Worm (Caenorhabditis elegans) whole organism, midembryonic: ENCODE measurements around the gene ttr-2.

Experiments used
- T22C8.4 ChIP-seq: fragments of 200-800 bp; sonication (Bioruptor generic); IDR thresholded peaks from 2 replicates; pipeline ENCODE4 v1.3.6; 2022; ENCODE audit warnings: missing genetic modification characterization, missing compliant biosample characterization
- cog-1 ChIP-seq: sonication (generic microtip); optimal IDR thresholded peaks from 2 replicates; lab custom pipeline; 2016; ENCODE audit warnings: missing genetic modification characterization, missing compliant biosample characterization
- flt-1 ChIP-seq: fragments of 200-800 bp; sonication (Bioruptor generic); IDR thresholded peaks from 2 replicates; pipeline ENCODE4 v1.3.6; 2022; ENCODE audit warnings: missing genetic modification characterization, missing compliant biosample characterization
- klf-2 ChIP-seq: fragments of 200-800 bp; sonication (Bioruptor generic); conservative IDR thresholded peaks from 2 replicates; pipeline ENCODE4 v1.3.6; 2022; ENCODE audit warnings: missing genetic modification reagents, missing genetic modification characterization, missing compliant biosample characterization
- med-1 ChIP-seq: sonication (generic microtip); optimal IDR thresholded peaks from 2 replicates; lab custom pipeline; 2017; ENCODE audit warnings: missing genetic modification characterization, mild to moderate bottlenecking, missing compliant biosample characterization, antibody characterized with exemption, missing genetic modification reagents; ENCODE audit not compliant: insufficient read depth
- ref-1 ChIP-seq: fragments of 200-800 bp; sonication (Bioruptor generic); conservative IDR thresholded peaks from 2 replicates; pipeline ENCODE4 v1.3.6; 2022; ENCODE audit warnings: missing genetic modification reagents, missing genetic modification characterization, missing compliant biosample characterization
- tab-1 ChIP-seq: fragments of 200-800 bp; sonication (Bioruptor generic); IDR thresholded peaks from 2 replicates; pipeline ENCODE4 v1.3.6; 2022; ENCODE audit warnings: missing genetic modification characterization, missing compliant biosample characterization
- ztf-23 ChIP-seq: fragments of 200-800 bp; sonication (Bioruptor generic); IDR thresholded peaks from 2 replicates; pipeline ENCODE4 v1.3.6; 2022; ENCODE audit warnings: missing genetic modification reagents, missing genetic modification characterization, missing compliant biosample characterization
- ztf-29 ChIP-seq: fragments of 200-800 bp; sonication (Bioruptor generic); IDR thresholded peaks from 2 replicates; pipeline ENCODE4 v1.3.6; 2022; ENCODE audit warnings: missing genetic modification reagents, missing genetic modification characterization, missing compliant biosample characterization

Gene ttr-2

ce11 chrIII:9927378-9927777, at the start of gene ttr-2:
Gene ttr-2 (plus strand): TSS chrIII:9927769.
- no peak for TF ChIP-seq ztf-29 (GFP tag; lab: Robert Waterston, UW)
- TF ChIP-seq ref-1 (GFP tag; lab: Robert Waterston, UW) = no peak
- no peak for TF ChIP-seq ztf-23
- TF ChIP-seq T22C8.4 = no peak
- TF ChIP-seq med-1 (GFP tag; lab: Kevin White, UChicago) = no peak
- TF ChIP-seq flt-1 (GFP tag; lab: Robert Waterston, UW) = no peak
- no peak for TF ChIP-seq cog-1
- no peak for TF ChIP-seq klf-2 (GFP tag; lab: Robert Waterston, UW)
- no peak for TF ChIP-seq tab-1 (GFP tag; lab: Robert Waterston, UW)

DNA sequence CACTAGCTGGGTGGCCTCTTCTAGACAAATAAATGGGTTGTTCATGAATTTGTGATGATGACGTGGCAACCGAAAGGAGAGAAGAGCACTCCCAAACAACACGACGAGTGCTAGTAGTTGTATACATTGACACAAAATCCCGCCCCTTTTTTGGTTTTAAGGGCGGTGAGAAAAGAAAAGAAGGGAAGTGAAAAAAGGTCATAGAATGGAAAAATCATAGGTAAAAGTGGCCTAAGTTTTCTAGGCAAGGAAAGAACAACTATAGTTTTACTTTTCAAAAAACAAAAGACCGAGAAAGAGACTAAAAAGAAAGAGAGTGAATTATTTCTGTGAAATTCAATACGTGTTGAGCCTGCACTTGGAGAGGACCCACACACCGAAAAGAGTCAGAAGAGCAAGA, 48.7 kb upstream of the ttr-2 start, which contains the start of gene ZK757.2:
Gene ZK757.2, minus strand, starts transcription at position 101 of the 400 bp plus-strand sequence.
- TF ChIP-seq ref-1 (GFP tag; lab: Robert Waterston, UW) (no peak), flt-1 (GFP tag; lab: Robert Waterston, UW) (no peak), cog-1 (no peak), T22C8.4 (no peak)

DNA sequence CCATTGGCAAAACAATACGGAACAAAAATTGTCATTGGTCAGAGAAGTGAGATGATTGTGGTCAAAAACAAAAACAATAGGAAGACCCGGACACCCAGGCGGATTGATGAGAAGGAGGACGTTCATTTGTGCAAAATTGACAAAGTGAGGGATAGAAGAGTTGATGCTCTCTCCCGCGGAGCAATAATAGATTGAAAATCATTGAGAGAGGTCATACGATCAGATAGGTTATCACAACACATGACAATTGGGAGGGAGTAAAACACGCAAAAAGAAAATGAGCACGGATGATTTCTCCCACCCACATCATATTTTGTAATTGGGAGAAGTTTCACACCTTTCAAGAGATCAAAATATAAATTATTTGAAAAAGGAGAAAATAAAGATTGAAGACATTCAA, 42.0 kb upstream of the ttr-2 start:
- TF ChIP-seq T22C8.4 = no peak
- no peak for TF ChIP-seq flt-1 (GFP tag; lab: Robert Waterston, UW)
- TF ChIP-seq tab-1 (GFP tag; lab: Robert Waterston, UW) = no peak
- TF ChIP-seq med-1 (GFP tag; lab: Kevin White, UChicago) = no peak
- TF ChIP-seq ref-1 (GFP tag; lab: Robert Waterston, UW) = no peak
- no peak for TF ChIP-seq ztf-23
- no peak for TF ChIP-seq ztf-29 (GFP tag; lab: Robert Waterston, UW)
- no peak for TF ChIP-seq klf-2 (GFP tag; lab: Robert Waterston, UW)
- TF ChIP-seq cog-1 = no peak

DNA sequence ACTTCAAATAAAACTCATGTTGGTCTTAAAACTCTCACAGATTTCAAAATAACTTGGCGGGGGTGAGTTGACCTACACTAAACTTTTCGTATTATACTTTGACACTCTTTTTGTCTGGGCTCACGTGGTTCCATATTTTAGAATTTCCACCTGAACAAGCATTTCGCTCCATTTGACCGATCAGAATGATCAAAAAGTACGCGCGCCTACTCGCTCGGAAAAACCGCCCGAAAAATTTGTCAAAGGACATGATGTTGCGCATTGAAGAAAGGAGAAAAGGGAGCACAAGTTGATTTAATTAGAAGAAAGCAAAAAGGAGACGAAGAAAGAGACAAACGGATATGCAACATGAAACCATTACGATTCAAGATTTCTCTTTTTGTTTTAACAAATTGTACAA, 41.2 kb upstream of the ttr-2 start:
- TF ChIP-seq T22C8.4 (no peak), ztf-29 (GFP tag; lab: Robert Waterston, UW) (no peak)

ce11 chrIII:9891324-9891723, 36.2 kb upstream of the ttr-2 start, which contains the start of gene alg-4:
Gene alg-4 (minus strand): TSS chrIII:9891424.
- TF ChIP-seq cog-1 (no peak), ztf-29 (GFP tag; lab: Robert Waterston, UW) (no peak), tab-1 (GFP tag; lab: Robert Waterston, UW) (no peak), klf-2 (GFP tag; lab: Robert Waterston, UW) (no peak), ref-1 (GFP tag; lab: Robert Waterston, UW) (no peak), med-1 (GFP tag; lab: Kevin White, UChicago) (no peak), ztf-23 (no peak)

- TF ChIP-seq cog-1 = no peak
- no peak for TF ChIP-seq med-1 (GFP tag; lab: Kevin White, UChicago)
- no peak for TF ChIP-seq ref-1 (GFP tag; lab: Robert Waterston, UW)
- no peak for TF ChIP-seq T22C8.4
- no peak for TF ChIP-seq ztf-29 (GFP tag; lab: Robert Waterston, UW)
- no peak for TF ChIP-seq klf-2 (GFP tag; lab: Robert Waterston, UW)
- no peak for TF ChIP-seq flt-1 (GFP tag; lab: Robert Waterston, UW)
- no peak for TF ChIP-seq tab-1 (GFP tag; lab: Robert Waterston, UW)
- TF ChIP-seq ztf-23 = no peak
Measured at ce11 chrIII:9892855-9893254, 34.7 kb upstream of the ttr-2 start, which contains the start of gene mam-7. Gene mam-7 (plus strand): TSS chrIII:9893155.

- TF ChIP-seq cog-1 (no peak), klf-2 (GFP tag; lab: Robert Waterston, UW) (no peak), tab-1 (GFP tag; lab: Robert Waterston, UW) (no peak), med-1 (GFP tag; lab: Kevin White, UChicago) (no peak), T22C8.4 (no peak), ztf-29 (GFP tag; lab: Robert Waterston, UW) (no peak), ref-1 (GFP tag; lab: Robert Waterston, UW) (no peak), flt-1 (GFP tag; lab: Robert Waterston, UW) (no peak), ztf-23 (no peak)
Measured at ce11 chrIII:9899720-9900119, 27.8 kb upstream of the ttr-2 start.

DNA sequence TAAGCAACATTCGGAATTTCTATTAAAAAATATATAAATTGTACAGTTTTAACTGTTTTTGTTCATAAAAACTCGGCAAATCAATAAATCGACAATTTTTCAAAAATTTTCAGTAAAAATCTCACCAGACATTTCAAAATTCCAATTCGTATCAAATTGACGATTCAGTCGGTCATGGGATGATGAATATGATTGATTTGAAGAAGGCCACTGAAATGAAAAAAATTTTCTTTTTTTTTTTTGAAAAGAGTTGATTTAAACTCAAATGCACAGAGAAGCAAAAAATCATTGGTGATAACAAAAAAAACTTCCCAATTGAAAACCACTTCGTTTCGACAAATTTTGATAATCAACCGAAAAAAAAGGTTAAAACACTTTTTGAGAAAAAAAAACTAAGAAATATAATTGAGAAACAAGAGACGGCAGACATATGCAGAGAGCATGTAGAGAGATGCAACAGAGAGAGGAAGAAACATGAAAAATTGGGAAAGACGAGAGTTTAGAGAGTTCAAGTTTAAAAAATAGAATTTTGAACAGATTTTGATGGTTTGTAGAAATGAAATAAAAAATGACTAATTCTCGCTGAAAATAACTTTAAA, 23.8 kb upstream of the ttr-2 start:
- no peak for TF ChIP-seq flt-1 (GFP tag; lab: Robert Waterston, UW)
- TF ChIP-seq ztf-23 = no peak
- no peak for TF ChIP-seq med-1 (GFP tag; lab: Kevin White, UChicago)

DNA sequence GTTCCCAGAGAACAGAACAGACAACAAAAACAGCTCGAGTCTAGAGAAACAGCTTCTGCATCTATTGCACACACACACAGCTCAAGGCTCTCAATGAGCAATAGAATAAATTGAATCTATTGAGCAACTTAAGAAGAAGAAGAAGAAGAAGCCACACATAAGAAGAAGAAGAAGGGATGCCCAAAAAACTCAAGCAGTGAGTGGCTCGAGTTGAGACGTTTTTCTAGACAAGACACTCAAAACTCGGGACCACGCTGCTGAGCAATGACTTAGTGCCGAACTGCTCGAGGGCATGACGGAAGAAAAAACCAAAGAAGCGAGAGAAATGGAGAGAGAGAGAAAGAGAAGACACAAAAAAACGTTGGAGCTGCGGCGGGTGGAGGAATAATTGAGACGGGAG, 22.3 kb upstream of the ttr-2 start:
- no peak for TF ChIP-seq ztf-29 (GFP tag; lab: Robert Waterston, UW)
- TF ChIP-seq T22C8.4 = no peak
- TF ChIP-seq flt-1 (GFP tag; lab: Robert Waterston, UW) = no peak
- TF ChIP-seq ref-1 (GFP tag; lab: Robert Waterston, UW) = no peak
- no peak for TF ChIP-seq ztf-23
- TF ChIP-seq klf-2 (GFP tag; lab: Robert Waterston, UW) = no peak
- no peak for TF ChIP-seq med-1 (GFP tag; lab: Kevin White, UChicago)
- TF ChIP-seq tab-1 (GFP tag; lab: Robert Waterston, UW) = no peak
- TF ChIP-seq cog-1 = no peak

DNA sequence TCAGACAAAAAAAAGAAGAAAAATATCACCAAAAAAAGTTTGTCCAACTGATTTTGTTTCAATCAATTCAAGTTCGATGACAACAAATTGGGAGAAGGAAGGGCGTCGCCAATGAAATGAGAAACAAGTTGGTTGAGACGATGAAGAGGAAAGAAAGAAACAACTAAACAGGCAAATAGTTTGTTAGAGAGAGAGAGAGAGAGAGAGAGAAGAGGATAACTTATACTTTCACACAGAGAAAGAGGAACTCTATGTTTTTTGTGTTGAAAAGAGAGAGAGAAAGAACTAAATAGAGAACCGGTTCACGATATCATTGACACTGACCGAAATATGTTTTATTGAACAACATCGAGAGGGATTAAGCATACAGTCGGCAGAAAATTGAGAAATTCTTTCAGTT, 20.0 kb upstream of the ttr-2 start:
- TF ChIP-seq klf-2 (GFP tag; lab: Robert Waterston, UW) = no peak
- no peak for TF ChIP-seq tab-1 (GFP tag; lab: Robert Waterston, UW)
- TF ChIP-seq ztf-29 (GFP tag; lab: Robert Waterston, UW) = no peak
- TF ChIP-seq flt-1 (GFP tag; lab: Robert Waterston, UW) = no peak
- no peak for TF ChIP-seq ref-1 (GFP tag; lab: Robert Waterston, UW)
- no peak for TF ChIP-seq cog-1
- TF ChIP-seq T22C8.4 = no peak
- no peak for TF ChIP-seq ztf-23
- TF ChIP-seq med-1 (GFP tag; lab: Kevin White, UChicago) = no peak
